Worm (Caenorhabditis elegans) whole organism, mixed stage, embryonic: ENCODE results near the gene cyk-7.

Experiments
- blmp-1 ChIP-seq: fragments of 150-350 bp; optimal IDR thresholded peaks from 2 replicates; lab custom pipeline; 2014; ENCODE audit warnings: missing biosample characterization, missing genetic modification characterization
- ceh-43 ChIP-seq: fragments of 200-800 bp; sonication (Bioruptor generic); optimal IDR thresholded peaks from 2 replicates; lab custom pipeline; 2018; ENCODE audit warnings: mild to moderate bottlenecking, missing genetic modification characterization, moderate library complexity, missing compliant biosample characterization
- elt-1 ChIP-seq: sonication (generic microtip); optimal IDR thresholded peaks from 2 replicates; lab custom pipeline; 2017; ENCODE audit warnings: missing genetic modification characterization, mild to moderate bottlenecking, missing compliant biosample characterization, antibody characterized with exemption, moderate library complexity, borderline replicate concordance; ENCODE audit not compliant: insufficient read depth
- elt-3 ChIP-seq: fragments of 150-350 bp; optimal IDR thresholded peaks from 2 replicates; lab custom pipeline; 2014; ENCODE audit warnings: missing biosample characterization, missing genetic modification characterization
- mep-1 ChIP-seq: fragments of 150-350 bp; optimal IDR thresholded peaks from 2 replicates; lab custom pipeline; 2017; ENCODE audit warnings: missing biosample characterization, missing genetic modification reagents, missing genetic modification characterization, inconsistent platforms
- nhr-12 ChIP-seq: fragments of 150-350 bp; optimal IDR thresholded peaks from 2 replicates; lab custom pipeline; 2014; ENCODE audit warnings: missing biosample characterization, missing genetic modification characterization
- unc-39 ChIP-seq: fragments of 150-350 bp; optimal IDR thresholded peaks from 2 replicates; lab custom pipeline; 2014; ENCODE audit warnings: missing biosample characterization, missing genetic modification characterization
- unc-62 ChIP-seq: fragments of 150-350 bp; optimal IDR thresholded peaks from 2 replicates; lab custom pipeline; 2014; ENCODE audit warnings: missing biosample characterization, missing genetic modification reagents, missing genetic modification characterization
- zip-8 ChIP-seq: fragments of 150-350 bp; optimal IDR thresholded peaks from 2 replicates; lab custom pipeline; 2014; ENCODE audit warnings: missing biosample characterization, missing genetic modification characterization

ce11 chrIII:7806947-7807346, 11.7 kb upstream of the cyk-7 start:
- TF ChIP-seq blmp-1 (tag; lab: Kevin White, UChicago) (no peak), elt-3 (tag; lab: Kevin White, UChicago) (no peak), nhr-12 (tag; lab: Kevin White, UChicago) (no peak), elt-1 (tag; lab: Kevin White, UChicago) (no peak), unc-39 (tag; lab: Kevin White, UChicago) (no peak), unc-62 (GFP tag; lab: Kevin White, UChicago) (no peak), zip-8 (tag; lab: Kevin White, UChicago) (no peak), mep-1 (tag; lab: Kevin White, UChicago) (no peak), ceh-43 (GFP tag; lab: Kevin White, UChicago) (no peak)
